Fruit fly (Drosophila melanogaster) whole organism, adult: ENCODE results near the gene CG10584.

ENCODE experiments used
- CG7045 ChIP-seq: fragments of 200-800 bp; sonication (Bioruptor generic); optimal IDR thresholded peaks from 2 replicates; lab custom pipeline; 2017; ENCODE audit warnings: missing biosample characterization, mild to moderate bottlenecking, missing genetic modification characterization
- Hr96 ChIP-seq: fragments of 200-800 bp; sonication (Bioruptor generic); optimal IDR thresholded peaks from 2 replicates; lab custom pipeline; 2016; ENCODE audit warnings: missing biosample characterization, missing genetic modification characterization
- kay ChIP-seq: fragments of 200-800 bp; sonication (Bioruptor generic); peaks from one replicate; lab custom pipeline; 2016; ENCODE audit warnings: missing biosample characterization, missing genetic modification characterization, borderline replicate concordance

- TF ChIP-seq kay (GFP tag; lab: Kevin White, UChicago): no peak
- TF ChIP-seq CG7045 (GFP tag; lab: Kevin White, UChicago): no peak
- no peak for TF ChIP-seq Hr96 (GFP tag; lab: Kevin White, UChicago)
Observed at dm6 chr3L:21043435-21043834, 12.3 kb upstream of the CG10584 start.
